Worm (Caenorhabditis elegans) whole organism, L3 larva: Measurements from ENCODE around the gene spp-21.

Experiments
- ZK546.5 ChIP-seq: sonication (generic microtip); optimal IDR thresholded peaks from 2 replicates; lab custom pipeline; 2017; ENCODE audit warnings: missing biosample characterization, missing genetic modification characterization
- fkh-2 ChIP-seq: fragments of 150-350 bp; optimal IDR thresholded peaks from 2 replicates; lab custom pipeline; 2014; ENCODE audit warnings: missing biosample characterization, missing genetic modification reagents, missing genetic modification characterization

ce11 chrX:11518415-11518814 is 28.5 kb downstream of the spp-21 start:
- TF ChIP-seq fkh-2 (tag; lab: Kevin White, UChicago): no peak
- no peak for TF ChIP-seq ZK546.5 (tag; lab: Kevin White, UChicago)
